Worm (Caenorhabditis elegans): ENCODE results near the gene fbxa-32.

DNA sequence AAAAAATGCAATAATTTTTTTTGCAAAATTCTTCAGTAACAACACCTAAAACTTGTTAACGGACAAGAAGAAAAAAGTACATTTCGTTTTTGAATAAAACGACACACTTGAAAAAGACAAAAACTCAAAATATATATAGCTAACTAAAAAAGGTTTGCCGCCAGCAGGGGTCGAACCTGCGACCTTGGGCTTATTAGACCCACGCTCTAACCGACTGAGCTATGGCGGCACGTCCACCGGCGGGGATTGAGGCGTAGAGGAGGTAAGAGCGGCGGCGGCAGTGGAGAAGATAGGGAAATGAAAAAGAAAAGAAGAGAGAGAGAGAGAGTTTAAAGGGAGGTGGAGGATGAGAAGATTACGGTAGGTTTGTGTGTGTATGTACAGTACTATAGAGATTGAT is 50.8 kb downstream of the fbxa-32 start:
- TF ChIP-seq ama-1 (optimal IDR thresholded peaks at IDR 0.05) (no peak), nhr-23 (tag; optimal IDR thresholded peaks at IDR 0.05) (no peak)

Measured in whole organism, L3 larva.